Fruit fly (Drosophila melanogaster) whole organism, embryonic: ENCODE results near the gene RpS9.

Experiments used
- Atf6 ChIP-seq: fragments of 200-800 bp; sonication (Bioruptor generic); IDR thresholded peaks from 2 replicates; pipeline ENCODE4 v1.3.6; 2022; ENCODE audit warnings: missing biosample characterization, missing genetic modification characterization
- CG10543 ChIP-seq: fragments of 200-800 bp; sonication (Bioruptor generic); optimal IDR thresholded peaks from 3 replicates; lab custom pipeline; 2017; ENCODE audit warnings: missing biosample characterization, mild to moderate bottlenecking, missing genetic modification characterization, moderate library complexity
- CG11085 ChIP-seq: fragments of 200-800 bp; sonication (Bioruptor generic); IDR thresholded peaks from 2 replicates; pipeline ENCODE4 v1.3.6; 2022; ENCODE audit warnings: missing biosample characterization, missing genetic modification characterization
- CG15479 ChIP-seq: fragments of 200-800 bp; sonication (Bioruptor generic); optimal IDR thresholded peaks from 3 replicates; lab custom pipeline; 2019; ENCODE audit warnings: missing biosample characterization, mild to moderate bottlenecking, missing genetic modification characterization, moderate library complexity
- CG1603 ChIP-seq: fragments of 200-800 bp; sonication (Bioruptor generic); optimal IDR thresholded peaks from 2 replicates; lab custom pipeline; 2019; ENCODE audit warnings: missing biosample characterization, mild to moderate bottlenecking, missing genetic modification characterization, moderate library complexity
- CG2678 ChIP-seq: fragments of 200-800 bp; sonication (Bioruptor generic); optimal IDR thresholded peaks from 3 replicates; lab custom pipeline; 2019; ENCODE audit warnings: missing biosample characterization, mild to moderate bottlenecking, missing genetic modification characterization, moderate library complexity
- CG31388 ChIP-seq: fragments of 200-800 bp; sonication (Bioruptor generic); optimal IDR thresholded peaks from 2 replicates; lab custom pipeline; 2016; ENCODE audit warnings: missing biosample characterization, missing genetic modification characterization
- CG32767 ChIP-seq: fragments of 200-800 bp; sonication (Bioruptor generic); IDR thresholded peaks from 2 replicates; pipeline ENCODE4 v1.3.6; 2022; ENCODE audit warnings: missing biosample characterization, missing genetic modification characterization
- CG6254 ChIP-seq: fragments of 200-800 bp; sonication (Bioruptor generic); optimal IDR thresholded peaks from 3 replicates; lab custom pipeline; 2017; ENCODE audit warnings: mild to moderate bottlenecking, missing biosample characterization, missing genetic modification reagents, missing genetic modification characterization
- CG7271 ChIP-seq: fragments of 200-800 bp; sonication (Bioruptor generic); optimal IDR thresholded peaks from 2 replicates; lab custom pipeline; 2018; ENCODE audit warnings: missing biosample characterization, mild to moderate bottlenecking, missing genetic modification characterization, moderate library complexity
- CG9876 ChIP-seq: fragments of 200-800 bp; sonication (Bioruptor generic); optimal IDR thresholded peaks from 2 replicates; lab custom pipeline; 2016; ENCODE audit warnings: missing biosample characterization, missing genetic modification characterization
- CrebB ChIP-seq: fragments of 200-800 bp; sonication (Bioruptor generic); optimal IDR thresholded peaks from 3 replicates; lab custom pipeline; 2018; ENCODE audit warnings: missing biosample characterization, mild to moderate bottlenecking, missing genetic modification characterization
- D ChIP-seq, 2 experiments: fragments of 200-800 bp in 1 of 2; fragments of >200 bp in 1 of 2; sonication (Bioruptor generic) in 1 of 2; optimal IDR thresholded peaks; 2 replicates in 1 of 2; 3 replicates in 1 of 2; lab custom pipeline; 2017; ENCODE audit warnings: mild to moderate bottlenecking in 1 of 2, missing biosample characterization in 1 of 2, missing genetic modification characterization in 1 of 2, missing genetic modification reagents in 1 of 2
- Dll ChIP-seq: fragments of 200-800 bp; sonication (Bioruptor generic); IDR thresholded peaks from 4 replicates; pipeline ENCODE4 v1.3.6; 2022; ENCODE audit warnings: missing biosample characterization, missing genetic modification characterization; ENCODE audit not compliant: partially characterized antibody
- HLHmδ ChIP-seq: fragments of 200-800 bp; sonication (Bioruptor generic); optimal IDR thresholded peaks from 2 replicates; lab custom pipeline; 2018; ENCODE audit warnings: missing biosample characterization, mild to moderate bottlenecking, missing genetic modification characterization, moderate library complexity
- Hmx ChIP-seq: fragments of 200-800 bp; sonication (Bioruptor generic); optimal IDR thresholded peaks from 2 replicates; lab custom pipeline; 2016; ENCODE audit warnings: missing biosample characterization, missing genetic modification characterization
- Kr ChIP-seq: fragments of 200-800 bp; sonication (Bioruptor generic); optimal IDR thresholded peaks from 2 replicates; lab custom pipeline; 2017; ENCODE audit warnings: missing biosample characterization, mild to moderate bottlenecking, missing genetic modification characterization
- MESR4 ChIP-seq: fragments of 200-800 bp; sonication (Bioruptor generic); optimal IDR thresholded peaks from 2 replicates; lab custom pipeline; 2018; ENCODE audit warnings: missing biosample characterization, mild to moderate bottlenecking, missing genetic modification characterization, moderate library complexity
- NC2α ChIP-seq: fragments of 200-800 bp; sonication (Bioruptor generic); optimal IDR thresholded peaks from 2 replicates; lab custom pipeline; 2016; ENCODE audit warnings: missing biosample characterization, missing genetic modification characterization
- Optix ChIP-seq: fragments of 200-800 bp; sonication (Bioruptor generic); IDR thresholded peaks from 3 replicates; pipeline ENCODE4 v1.3.6; 2022; ENCODE audit warnings: missing biosample characterization, missing genetic modification characterization
- Vsx1 ChIP-seq: fragments of 200-800 bp; sonication (Bioruptor generic); optimal IDR thresholded peaks from 2 replicates; lab custom pipeline; 2017; ENCODE audit warnings: missing biosample characterization, mild to moderate bottlenecking, missing genetic modification characterization, missing genetic modification reagents
- chn ChIP-seq: fragments of 200-800 bp; sonication (Bioruptor generic); optimal IDR thresholded peaks from 2 replicates; lab custom pipeline; 2016; ENCODE audit warnings: missing biosample characterization, missing genetic modification characterization
- ci ChIP-seq: fragments of 200-800 bp; sonication (Bioruptor generic); IDR thresholded peaks from 3 replicates; pipeline ENCODE4 v1.3.6; 2022; ENCODE audit warnings: missing biosample characterization, missing genetic modification characterization
- corto ChIP-seq: fragments of 200-800 bp; sonication (Bioruptor generic); optimal IDR thresholded peaks from 2 replicates; lab custom pipeline; 2016; ENCODE audit warnings: missing biosample characterization, mild to moderate bottlenecking, missing genetic modification characterization, moderate library complexity
- dan ChIP-seq: fragments of 200-800 bp; sonication (Bioruptor generic); IDR thresholded peaks from 2 replicates; pipeline ENCODE4 v1.3.6; 2022; ENCODE audit warnings: missing biosample characterization, missing genetic modification characterization
- danr ChIP-seq: fragments of 200-800 bp; sonication (Bioruptor generic); IDR thresholded peaks from 2 replicates; pipeline ENCODE4 v1.3.6; 2022; ENCODE audit warnings: missing biosample characterization, missing genetic modification characterization
- grn ChIP-seq: fragments of 200-800 bp; sonication (Bioruptor generic); optimal IDR thresholded peaks from 3 replicates; lab custom pipeline; 2017; ENCODE audit warnings: missing biosample characterization, missing genetic modification characterization
- ham ChIP-seq: fragments of 200-800 bp; sonication (Bioruptor generic); IDR thresholded peaks from 2 replicates; pipeline ENCODE4 v1.3.6; 2022; ENCODE audit warnings: missing biosample characterization, missing genetic modification characterization
- lbe ChIP-seq: fragments of 200-800 bp; sonication (Bioruptor generic); optimal IDR thresholded peaks from 2 replicates; lab custom pipeline; 2016; ENCODE audit warnings: missing biosample characterization, mild to moderate bottlenecking, missing genetic modification characterization
- lilli ChIP-seq: fragments of 200-800 bp; sonication (Bioruptor generic); optimal IDR thresholded peaks from 3 replicates; lab custom pipeline; 2016; ENCODE audit warnings: missing biosample characterization, missing genetic modification characterization
- nmo ChIP-seq: fragments of 200-800 bp; sonication (Bioruptor generic); optimal IDR thresholded peaks from 2 replicates; lab custom pipeline; 2018; ENCODE audit warnings: missing biosample characterization, mild to moderate bottlenecking, missing genetic modification characterization, moderate library complexity
- pros ChIP-seq: fragments of 200-800 bp; sonication (Bioruptor generic); optimal IDR thresholded peaks from 3 replicates; lab custom pipeline; 2019; ENCODE audit warnings: missing biosample characterization, mild to moderate bottlenecking, missing genetic modification characterization, moderate library complexity
- scrt ChIP-seq: fragments of 200-800 bp; sonication (Bioruptor generic); optimal IDR thresholded peaks from 2 replicates; lab custom pipeline; 2018; ENCODE audit warnings: missing biosample characterization, mild to moderate bottlenecking, missing genetic modification characterization, moderate library complexity
- seq ChIP-seq: fragments of 200-800 bp; sonication (Bioruptor generic); IDR thresholded peaks from 2 replicates; pipeline ENCODE4 v1.3.6; 2022; ENCODE audit warnings: missing biosample characterization, missing genetic modification characterization
- tgo ChIP-seq: fragments of 200-800 bp; sonication (Bioruptor generic); IDR thresholded peaks from 3 replicates; pipeline ENCODE4 v1.3.6; 2022; ENCODE audit warnings: missing biosample characterization, missing genetic modification characterization
- tup ChIP-seq: fragments of 200-800 bp; sonication (Bioruptor generic); optimal IDR thresholded peaks from 2 replicates; lab custom pipeline; 2016; ENCODE audit warnings: missing biosample characterization, mild to moderate bottlenecking, missing genetic modification characterization, moderate library complexity
- twi ChIP-seq: fragments of 200-800 bp; optimal IDR thresholded peaks from 2 replicates; lab custom pipeline; 2019; ENCODE audit warnings: missing biosample characterization, mild to moderate bottlenecking, missing genetic modification characterization, moderate library complexity
- tx ChIP-seq: fragments of 200-800 bp; sonication (Bioruptor generic); optimal IDR thresholded peaks from 2 replicates; lab custom pipeline; 2016; ENCODE audit warnings: missing biosample characterization, missing genetic modification characterization
- zen ChIP-seq: fragments of 200-800 bp; sonication (Bioruptor generic); optimal IDR thresholded peaks from 3 replicates; lab custom pipeline; 2018; ENCODE audit warnings: missing biosample characterization, mild to moderate bottlenecking, missing genetic modification characterization, moderate library complexity
- zfh2 ChIP-seq: fragments of 200-800 bp; sonication (Bioruptor generic); optimal IDR thresholded peaks from 2 replicates; lab custom pipeline; 2016; ENCODE audit warnings: missing biosample characterization, missing genetic modification characterization

Gene RpS9

dm6 chr3L:9492115-9492514 is 19.2 kb downstream of the RpS9 start, which contains the start of gene CG32037:
Gene CG32037 (minus strand): TSS chr3L:9492215.
- TF ChIP-seq CG10543 (GFP tag; lab: Kevin White, UChicago) (no peak), Optix (GFP tag; lab: Robert Waterston, UW) (no peak), Dll (GFP tag; lab: Robert Waterston, UW) (0 out of 4 replicates have a peak, but pooled peaks have one; percentile 3), Hmx (GFP tag; lab: Kevin White, UChicago) (no peak), danr (GFP tag; lab: Robert Waterston, UW) (no peak), CG2678 (tag; lab: Kevin White, UChicago) (no peak)

- TF ChIP-seq pros (GFP tag; lab: Kevin White, UChicago), result peak; percentile 55
- TF ChIP-seq CrebB (tag; lab: Kevin White, UChicago), result no peak
- TF ChIP-seq corto (GFP tag; lab: Kevin White, UChicago), result no peak
- TF ChIP-seq ham, result no peak
- peak; percentile 89 for TF ChIP-seq twi
- TF ChIP-seq tup (GFP tag; lab: Kevin White, UChicago), result no peak
- peak; percentile 57 for TF ChIP-seq CG15479
- TF ChIP-seq D (optimal IDR thresholded peaks at IDR 0.05; lab: Kevin White, UChicago), result peak; percentile 7
- no peak for TF ChIP-seq D (GFP tag; optimal IDR thresholded peaks at IDR 0.05; lab: Kevin White, UChicago)
- no peak for TF ChIP-seq CG31388 (GFP tag; lab: Kevin White, UChicago)
- TF ChIP-seq grn (GFP tag; lab: Kevin White, UChicago), result no peak
- TF ChIP-seq chn (GFP tag; lab: Kevin White, UChicago), result no peak
- no peak for TF ChIP-seq scrt (GFP tag; lab: Kevin White, UChicago)
- TF ChIP-seq Vsx1 (GFP tag; lab: Kevin White, UChicago), result no peak
- no peak for TF ChIP-seq NC2α (GFP tag; lab: Kevin White, UChicago)
- TF ChIP-seq CG6254 (GFP tag; lab: Kevin White, UChicago), result no peak
- TF ChIP-seq dan (GFP tag; lab: Robert Waterston, UW), result no peak
- TF ChIP-seq CG1603, result no peak
- no peak for TF ChIP-seq lbe (GFP tag; lab: Kevin White, UChicago)
- TF ChIP-seq tgo (GFP tag; lab: Robert Waterston, UW), result no peak
- TF ChIP-seq ci, result no peak
- no peak for TF ChIP-seq Atf6
- no peak for TF ChIP-seq tx (GFP tag; lab: Kevin White, UChicago)
- no peak for TF ChIP-seq CG11085
- TF ChIP-seq Kr (GFP tag; lab: Kevin White, UChicago), result peak; percentile 69
- no peak for TF ChIP-seq CG7271 (tag; lab: Kevin White, UChicago)
- no peak for TF ChIP-seq MESR4 (GFP tag; lab: Kevin White, UChicago)
- no peak for TF ChIP-seq seq
- TF ChIP-seq HLHmδ, result no peak
- no peak for TF ChIP-seq CG32767
- no peak for TF ChIP-seq nmo
- TF ChIP-seq lilli (GFP tag; lab: Kevin White, UChicago), result no peak
- no peak for TF ChIP-seq zfh2 (GFP tag; lab: Kevin White, UChicago)
- TF ChIP-seq Hmx (GFP tag; lab: Kevin White, UChicago), result no peak
- peak; percentile 67 for TF ChIP-seq zen
- no peak for TF ChIP-seq CG9876 (GFP tag; lab: Kevin White, UChicago)
- TF ChIP-seq, all 482 proteins: peak for 6
These were observed 20.0 kb downstream of the RpS9 start for dm6 chr3L:9491331-9491730.
